Fruit fly (Drosophila melanogaster) whole organism, embryonic: ENCODE measurements around the gene CG33669.
A peak's percentile ranks its signal among the peaks of the same experiment; 100 is the strongest.

Experiments
- Adf1 ChIP-seq: fragments of 200-800 bp; sonication (Bioruptor generic); IDR thresholded peaks from 2 replicates; pipeline ENCODE4 v1.3.6; 2022; ENCODE audit warnings: missing biosample characterization, missing genetic modification characterization
- Awh ChIP-seq: fragments of 200-800 bp; sonication (Bioruptor generic); IDR thresholded peaks from 2 replicates; pipeline ENCODE4, ENCODE4 v1.3.6; 2022; ENCODE audit warnings: missing biosample characterization, missing genetic modification characterization
- Blimp-1 ChIP-seq: fragments of 200-800 bp; sonication (Bioruptor generic); optimal IDR thresholded peaks from 3 replicates; lab custom pipeline; 2018; ENCODE audit warnings: missing biosample characterization, missing genetic modification characterization, mild to moderate bottlenecking, moderate library complexity, missing genetic modification reagents
- CG11093 ChIP-seq: fragments of 200-800 bp; sonication (Bioruptor generic); IDR thresholded peaks from 3 replicates; pipeline ENCODE4 v1.3.6; 2022; ENCODE audit warnings: missing biosample characterization, missing genetic modification characterization
- CG12299 ChIP-seq: fragments of 200-800 bp; sonication (Bioruptor generic); optimal IDR thresholded peaks from 2 replicates; lab custom pipeline; 2018; ENCODE audit warnings: missing biosample characterization, mild to moderate bottlenecking, missing genetic modification characterization
- CG1233 ChIP-seq: fragments of 200-800 bp; sonication (Bioruptor generic); optimal IDR thresholded peaks from 4 replicates; lab custom pipeline; 2018; ENCODE audit warnings: missing biosample characterization, mild to moderate bottlenecking, missing genetic modification characterization
- CG12659 ChIP-seq: fragments of 200-800 bp; sonication (Bioruptor generic); optimal IDR thresholded peaks from 3 replicates; lab custom pipeline; 2017; ENCODE audit warnings: mild to moderate bottlenecking, missing biosample characterization, missing genetic modification reagents, missing genetic modification characterization
- CG13624 ChIP-seq: fragments of 200-800 bp; sonication (Bioruptor generic); optimal IDR thresholded peaks from 2 replicates; lab custom pipeline; 2016; ENCODE audit warnings: missing biosample characterization, missing genetic modification characterization
- CG15601 ChIP-seq: fragments of 200-800 bp; sonication (Bioruptor generic); optimal IDR thresholded peaks from 3 replicates; lab custom pipeline; 2019; ENCODE audit warnings: missing biosample characterization, mild to moderate bottlenecking, missing genetic modification characterization, moderate library complexity
- CG16863 ChIP-seq: fragments of 200-800 bp; sonication (Bioruptor generic); optimal IDR thresholded peaks from 3 replicates; lab custom pipeline; 2016; ENCODE audit warnings: missing biosample characterization, missing genetic modification characterization
- CG17385 ChIP-seq: fragments of 200-800 bp; sonication (Bioruptor generic); optimal IDR thresholded peaks from 3 replicates; lab custom pipeline; 2018; ENCODE audit warnings: missing biosample characterization, mild to moderate bottlenecking, missing genetic modification characterization
- CG17829 ChIP-seq: fragments of 200-800 bp; optimal IDR thresholded peaks from 2 replicates; lab custom pipeline; 2019; ENCODE audit warnings: missing biosample characterization, mild to moderate bottlenecking, missing genetic modification characterization, moderate library complexity
- CG17912 ChIP-seq: fragments of 200-800 bp; sonication (Bioruptor generic); optimal IDR thresholded peaks from 2 replicates; lab custom pipeline; 2018; ENCODE audit warnings: missing biosample characterization, mild to moderate bottlenecking, missing genetic modification characterization
- CG31441 ChIP-seq: fragments of 200-800 bp; sonication (Bioruptor generic); IDR thresholded peaks from 2 replicates; pipeline ENCODE4 v1.3.6; 2022; ENCODE audit warnings: missing biosample characterization, missing genetic modification characterization
- CG32772 ChIP-seq: fragments of 200-800 bp; sonication (Bioruptor generic); IDR thresholded peaks from 2 replicates; pipeline ENCODE4 v1.3.6; 2022; ENCODE audit warnings: missing biosample characterization, missing genetic modification characterization
- CG3726 ChIP-seq: fragments of 200-800 bp; sonication (Bioruptor generic); IDR thresholded peaks from 3 replicates; pipeline ENCODE4, ENCODE4 v1.3.6; 2022; ENCODE audit warnings: missing biosample characterization, missing genetic modification characterization
- CG4424 ChIP-seq: fragments of 200-800 bp; sonication (Bioruptor generic); optimal IDR thresholded peaks from 3 replicates; lab custom pipeline; 2016; ENCODE audit warnings: missing biosample characterization, missing genetic modification characterization
- CG8478 ChIP-seq: fragments of >200 bp; optimal IDR thresholded peaks from 2 replicates; lab custom pipeline; 2018
- CG9817 ChIP-seq: fragments of 200-800 bp; sonication (Bioruptor generic); optimal IDR thresholded peaks from 2 replicates; lab custom pipeline; 2018; ENCODE audit warnings: missing biosample characterization, mild to moderate bottlenecking, missing genetic modification characterization, moderate library complexity
- Camta ChIP-seq: fragments of 200-800 bp; sonication (Bioruptor generic); optimal IDR thresholded peaks from 2 replicates; lab custom pipeline; 2016; ENCODE audit warnings: missing biosample characterization, missing genetic modification characterization
- CoRest ChIP-seq: fragments of 200-800 bp; sonication (Bioruptor generic); optimal IDR thresholded peaks from 3 replicates; lab custom pipeline; 2018; ENCODE audit warnings: missing biosample characterization, mild to moderate bottlenecking, missing genetic modification characterization, moderate library complexity
- Gsc ChIP-seq: fragments of 200-800 bp; sonication (Bioruptor generic); IDR thresholded peaks from 2 replicates; pipeline ENCODE4 v1.3.6; 2022; ENCODE audit warnings: missing biosample characterization, missing genetic modification characterization
- Gug ChIP-seq: fragments of 200-800 bp; sonication (Bioruptor generic); IDR thresholded peaks from 4 replicates; pipeline ENCODE4 v1.3.6; 2022; ENCODE audit warnings: missing biosample characterization, missing genetic modification characterization
- HLH3B ChIP-seq: fragments of 200-800 bp; sonication (Bioruptor generic); IDR thresholded peaks from 2 replicates; pipeline ENCODE4 v1.3.6; 2022; ENCODE audit warnings: missing biosample characterization, missing genetic modification characterization
- Hr3 ChIP-seq: fragments of 200-800 bp; sonication (Bioruptor generic); optimal IDR thresholded peaks from 3 replicates; lab custom pipeline; 2016; ENCODE audit warnings: missing biosample characterization, missing genetic modification characterization
- Hr51 ChIP-seq, 2 experiments: fragments of 200-800 bp; sonication (Bioruptor generic); optimal IDR thresholded peaks; 2 replicates in 1 of 2; 3 replicates in 1 of 2; lab custom pipeline; 2016 to 2018; ENCODE audit warnings: missing biosample characterization in 2 of 2, missing genetic modification characterization in 2 of 2, mild to moderate bottlenecking in 1 of 2, moderate library complexity in 1 of 2
- Meics ChIP-seq: fragments of 200-800 bp; sonication (Bioruptor generic); optimal IDR thresholded peaks from 2 replicates; lab custom pipeline; 2017; ENCODE audit warnings: missing biosample characterization, mild to moderate bottlenecking, missing genetic modification characterization
- Opbp ChIP-seq: fragments of 200-800 bp; sonication (Bioruptor generic); IDR thresholded peaks from 3 replicates; pipeline ENCODE4 v1.3.6; 2022; ENCODE audit warnings: missing biosample characterization, missing genetic modification characterization; ENCODE audit not compliant: partially characterized antibody
- Sry-β ChIP-seq: fragments of 200-800 bp; sonication (Bioruptor generic); optimal IDR thresholded peaks from 2 replicates; lab custom pipeline; 2018; ENCODE audit warnings: missing biosample characterization, mild to moderate bottlenecking, missing genetic modification characterization, moderate library complexity
- abd-A ChIP-seq: fragments of 200-800 bp; sonication (Bioruptor generic); optimal IDR thresholded peaks from 3 replicates; lab custom pipeline; 2019; ENCODE audit warnings: missing biosample characterization, mild to moderate bottlenecking, missing genetic modification characterization, moderate library complexity
- bcd ChIP-seq: fragments of 200-800 bp; sonication (Bioruptor generic); optimal IDR thresholded peaks from 2 replicates; lab custom pipeline; 2017; ENCODE audit warnings: missing biosample characterization, mild to moderate bottlenecking, missing genetic modification characterization
- cas ChIP-seq: fragments of 200-800 bp; sonication (Bioruptor generic); IDR thresholded peaks from 2 replicates; pipeline ENCODE4 v1.3.6; 2022; ENCODE audit warnings: missing biosample characterization, missing genetic modification characterization
- esg ChIP-seq: fragments of 200-800 bp; sonication (Bioruptor generic); conservative IDR thresholded peaks from 2 replicates; pipeline ENCODE4 v1.3.6; 2022; ENCODE audit warnings: missing biosample characterization, missing genetic modification characterization
- ftz-f1 ChIP-seq: fragments of 200-800 bp; sonication (Bioruptor generic); optimal IDR thresholded peaks from 2 replicates; lab custom pipeline; 2016; ENCODE audit warnings: missing biosample characterization, missing genetic modification characterization
- her ChIP-seq: fragments of 200-800 bp; sonication (Bioruptor generic); optimal IDR thresholded peaks from 2 replicates; lab custom pipeline; 2016; ENCODE audit warnings: missing biosample characterization, missing genetic modification characterization
- jigr1 ChIP-seq: fragments of 200-800 bp; sonication (Bioruptor generic); IDR thresholded peaks from 3 replicates; pipeline ENCODE4 v1.3.6; 2022; ENCODE audit warnings: missing biosample characterization, missing genetic modification characterization
- kah ChIP-seq: fragments of 200-800 bp; sonication (Bioruptor generic); optimal IDR thresholded peaks from 2 replicates; lab custom pipeline; 2018; ENCODE audit warnings: missing biosample characterization, mild to moderate bottlenecking, missing genetic modification characterization
- kay ChIP-seq: fragments of 200-800 bp; sonication (Bioruptor generic); optimal IDR thresholded peaks from 2 replicates; lab custom pipeline; 2016; ENCODE audit warnings: missing biosample characterization, missing genetic modification characterization
- knrl ChIP-seq: fragments of 200-800 bp; sonication (Bioruptor generic); IDR thresholded peaks from 3 replicates; pipeline ENCODE4 v1.3.6; 2022; ENCODE audit warnings: missing biosample characterization, missing genetic modification characterization; ENCODE audit not compliant: partially characterized antibody
- lilli ChIP-seq: fragments of 200-800 bp; sonication (Bioruptor generic); optimal IDR thresholded peaks from 3 replicates; lab custom pipeline; 2016; ENCODE audit warnings: missing biosample characterization, missing genetic modification characterization
- lov ChIP-seq, 2 experiments: fragments of 200-800 bp in 1 of 2; fragments of >200 bp in 1 of 2; sonication (Bioruptor generic) in 1 of 2; IDR thresholded peaks in 1 of 2; optimal IDR thresholded peaks in 1 of 2; 2 replicates in 1 of 2; 3 replicates in 1 of 2; pipeline versions ENCODE4 v1.3.6 to Lab custom; 2017 to 2022; ENCODE audit warnings: missing biosample characterization in 1 of 2, missing genetic modification characterization in 1 of 2
- nau ChIP-seq: fragments of 200-800 bp; sonication (Bioruptor generic); optimal IDR thresholded peaks from 3 replicates; lab custom pipeline; 2017; ENCODE audit warnings: missing biosample characterization, mild to moderate bottlenecking, missing genetic modification characterization, missing genetic modification reagents
- pros ChIP-seq: fragments of 200-800 bp; sonication (Bioruptor generic); optimal IDR thresholded peaks from 3 replicates; lab custom pipeline; 2019; ENCODE audit warnings: missing biosample characterization, mild to moderate bottlenecking, missing genetic modification characterization, moderate library complexity
- rib ChIP-seq: fragments of 200-800 bp; sonication (Bioruptor generic); IDR thresholded peaks from 2 replicates; pipeline ENCODE4 v1.3.6; 2022; ENCODE audit warnings: missing biosample characterization, missing genetic modification characterization
- sens ChIP-seq: fragments of 200-800 bp; sonication (Bioruptor generic); peaks from one replicate; lab custom pipeline; 2016; ENCODE audit warnings: missing biosample characterization, missing genetic modification characterization
- sens-2 ChIP-seq: fragments of 200-800 bp; sonication (Bioruptor generic); IDR thresholded peaks from 2 replicates; pipeline ENCODE4 v1.3.6; 2022; ENCODE audit warnings: missing biosample characterization, missing genetic modification characterization
- sna ChIP-seq: fragments of 200-800 bp; sonication (Bioruptor generic); IDR thresholded peaks from 2 replicates; pipeline ENCODE4 v1.3.6; 2022; ENCODE audit warnings: missing biosample characterization, missing genetic modification characterization; ENCODE audit not compliant: partially characterized antibody
- sob ChIP-seq: fragments of 200-800 bp; sonication (Bioruptor generic); IDR thresholded peaks from 2 replicates; pipeline ENCODE4 v1.3.6; 2022; ENCODE audit warnings: missing biosample characterization, missing genetic modification characterization
- wek ChIP-seq: fragments of 200-800 bp; sonication (Bioruptor generic); optimal IDR thresholded peaks from 3 replicates; lab custom pipeline; 2018; ENCODE audit warnings: missing biosample characterization, mild to moderate bottlenecking, missing genetic modification characterization, moderate library complexity
- wor ChIP-seq: fragments of 200-800 bp; sonication (Bioruptor generic); IDR thresholded peaks from 2 replicates; pipeline ENCODE4 v1.3.6; 2022; ENCODE audit warnings: missing biosample characterization, missing genetic modification characterization
- zen ChIP-seq: fragments of 200-800 bp; sonication (Bioruptor generic); optimal IDR thresholded peaks from 3 replicates; lab custom pipeline; 2018; ENCODE audit warnings: missing biosample characterization, mild to moderate bottlenecking, missing genetic modification characterization, moderate library complexity

The CG33669 gene

DNA sequence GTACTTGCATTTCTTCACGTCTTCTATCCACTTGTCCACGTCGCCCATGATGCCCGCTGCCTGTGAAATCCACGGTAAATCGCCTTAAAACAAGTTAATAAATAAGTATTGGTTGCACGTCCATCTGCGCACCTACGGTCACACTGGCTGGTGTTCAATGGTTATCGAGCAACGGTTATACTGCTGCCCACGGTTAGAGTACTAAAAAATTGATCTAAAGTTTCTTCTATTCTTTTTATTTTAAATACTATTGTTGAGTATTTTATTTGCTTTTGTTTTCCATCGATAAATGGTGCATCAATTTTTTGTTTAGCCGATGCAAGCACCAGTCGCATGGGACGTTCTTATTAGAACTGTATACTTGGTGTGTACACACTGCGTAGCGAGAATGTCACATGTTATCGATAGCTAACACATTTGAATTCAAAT lies 27.1 kb downstream of the CG33669 start, which contains the start of gene PpV (continued):
- TF ChIP-seq lov (optimal IDR thresholded peaks at IDR 0.05; lab: Kevin White, UChicago) (no peak), lov (GFP tag; IDR thresholded peaks at IDR 0.05; lab: Robert Waterston, UW) (no peak), rib (GFP tag; lab: Robert Waterston, UW) (no peak), Opbp (peak; percentile 72), CG17385 (GFP tag; lab: Kevin White, UChicago) (no peak), Awh (GFP tag; lab: Robert Waterston, UW) (no peak), esg (no peak), CG12299 (tag; lab: Kevin White, UChicago) (no peak), cas (no peak), sob (GFP tag; lab: Robert Waterston, UW) (no peak), sens-2 (GFP tag; lab: Robert Waterston, UW) (no peak), CG3726 (GFP tag; lab: Robert Waterston, UW) (no peak), CG1233 (GFP tag; lab: Kevin White, UChicago) (no peak), Hr51 (GFP tag; optimal IDR thresholded peaks at IDR 0.05; lab: Kevin White, UChicago) (no peak), Gug (GFP tag; lab: Robert Waterston, UW) (no peak), bcd (GFP tag; lab: Kevin White, UChicago) (no peak), sna (GFP tag; lab: Robert Waterston, UW) (no peak), CG32772 (GFP tag; lab: Robert Waterston, UW) (no peak), knrl (peak; percentile 52; the same call in 1 of the 3 replicates), CG31441 (GFP tag; lab: Robert Waterston, UW) (peak; percentile 31; the same call in 1 of the 2 replicates), Sry-β (GFP tag; lab: Kevin White, UChicago) (no peak), CG17912 (GFP tag; lab: Kevin White, UChicago) (no peak), abd-A (peak; percentile 85), CG15601 (peak; percentile 60), her (no peak), CG4424 (GFP tag; lab: Kevin White, UChicago) (no peak), wor (no peak), Blimp-1 (no peak), wek (GFP tag; lab: Kevin White, UChicago) (no peak), Adf1 (GFP tag; lab: Robert Waterston, UW) (no peak), Camta (GFP tag; lab: Kevin White, UChicago) (no peak), pros (GFP tag; lab: Kevin White, UChicago) (no peak), Hr3 (GFP tag; lab: Kevin White, UChicago) (no peak), CG17829 (tag; lab: Kevin White, UChicago) (peak; percentile 30), CG11093 (GFP tag; lab: Robert Waterston, UW) (no peak), zen (tag; lab: Kevin White, UChicago) (peak; percentile 93), ftz-f1 (no peak), CG13624 (no peak), nau (GFP tag; lab: Kevin White, UChicago) (no peak), CG8478 (lab: Kevin White, UChicago) (no peak), HLH3B (no peak), jigr1 (GFP tag; lab: Robert Waterston, UW) (no peak), CoRest (tag; lab: Kevin White, UChicago) (peak; percentile 43), Meics (no peak), CG9817 (tag; lab: Kevin White, UChicago) (no peak), CG12659 (GFP tag; lab: Kevin White, UChicago) (peak; percentile 66), Gsc (GFP tag; lab: Robert Waterston, UW) (no peak), sens (GFP tag; lab: Kevin White, UChicago) (peak; percentile 37), lilli (GFP tag; lab: Kevin White, UChicago) (no peak), kay (GFP tag; lab: Kevin White, UChicago) (no peak), CG16863 (GFP tag; lab: Kevin White, UChicago) (no peak), kah (GFP tag; lab: Kevin White, UChicago) (no peak)
